Worm (Caenorhabditis elegans): Measurements from ENCODE around the gene oac-55.

ce11 chrV:3738409-3738808 is 22.5 kb upstream of the oac-55 start:
- TF ChIP-seq sptf-1 (tag; optimal IDR thresholded peaks at IDR 0.05), result no peak
- no peak for TF ChIP-seq lin-14 (GFP tag; optimal IDR thresholded peaks at IDR 0.05)
